Worm (Caenorhabditis elegans): ENCODE results near the gene K10B2.4.

The K10B2.4 gene

ce11 chrII:6386467-6386866 lies 25.7 kb upstream of the K10B2.4 start, which contains the start of gene F58F12.4:
Gene F58F12.4 (plus strand): TSS chrII:6386767.
- TF ChIP-seq snpc-4 (GFP tag; optimal IDR thresholded peaks at IDR 0.05) (no peak), snpc-4 (tag; optimal IDR thresholded peaks at IDR 0.05) (no peak), ceh-27 (GFP tag; optimal IDR thresholded peaks at IDR 0.05) (no peak), F33H1.4 (GFP tag; IDR thresholded peaks at IDR 0.05) (no peak), repo-1 (tag; optimal IDR thresholded peaks at IDR 0.05) (no peak), snpc-1.1 (tag; optimal IDR thresholded peaks at IDR 0.05; ENCODE audit: insufficient read depth) (no peak), gei-17 (GFP tag; optimal IDR thresholded peaks at IDR 0.05) (no peak), F10E7.11 (tag; optimal IDR thresholded peaks at IDR 0.05) (no peak)

- TF ChIP-seq ceh-27 (GFP tag; optimal IDR thresholded peaks at IDR 0.05): peak; percentile 53
- no peak for TF ChIP-seq let-526 (GFP tag; IDR thresholded peaks at IDR 0.05)
- TF ChIP-seq efl-1 (GFP tag; optimal IDR thresholded peaks at IDR 0.05): peak; percentile 13
- TF ChIP-seq cebp-2 (GFP tag; IDR thresholded peaks at IDR 0.05): no peak
- peak; percentile 93 for TF ChIP-seq F23B12.7 (tag; optimal IDR thresholded peaks at IDR 0.05; ENCODE audit: insufficient read depth)
- TF ChIP-seq sea-2 (GFP tag; IDR thresholded peaks at IDR 0.05): no peak
- peak; percentile 40 for TF ChIP-seq nhr-80 (tag; optimal IDR thresholded peaks at IDR 0.05)
- TF ChIP-seq hmg-1.2 (GFP tag; IDR thresholded peaks at IDR 0.05): peak; percentile 38; the same call in 1 of the 2 replicates
- peak; percentile 21; the same call in 1 of the 2 replicates for TF ChIP-seq D2030.7 (GFP tag; IDR thresholded peaks at IDR 0.05)
- TF ChIP-seq B0019.2 (GFP tag; conservative IDR thresholded peaks at IDR 0.05): no peak
- TF ChIP-seq tlf-1 (GFP tag; optimal IDR thresholded peaks at IDR 0.05): peak; percentile 5
- TF ChIP-seq unc-62 (GFP tag; optimal IDR thresholded peaks at IDR 0.05): no peak
- peak; percentile 56 for TF ChIP-seq dox-1 (GFP tag; IDR thresholded peaks at IDR 0.05)
- TF ChIP-seq madf-8 (GFP tag; conservative IDR thresholded peaks at IDR 0.05): no peak
- no peak for TF ChIP-seq nfyb-1 (GFP tag; IDR thresholded peaks at IDR 0.05)
- peak; percentile 33; the same call in 1 of the 2 replicates for TF ChIP-seq ceh-100 (GFP tag; IDR thresholded peaks at IDR 0.05)
- TF ChIP-seq cebp-1 (GFP tag; IDR thresholded peaks at IDR 0.05): no peak
- peak; percentile 10 for TF ChIP-seq cebp-1 (tag; optimal IDR thresholded peaks at IDR 0.05)
- peak; percentile 63 for TF ChIP-seq ZK185.1 (tag; optimal IDR thresholded peaks at IDR 0.05; ENCODE audit: poor library complexity, severe bottlenecking)
- TF ChIP-seq mcd-1 (GFP tag; IDR thresholded peaks at IDR 0.05): peak; percentile 92
- peak; percentile 15; the same call in 1 of the 2 replicates for TF ChIP-seq F33H1.4 (GFP tag; IDR thresholded peaks at IDR 0.05)
- peak; percentile 27 for TF ChIP-seq snpc-4 (GFP tag; optimal IDR thresholded peaks at IDR 0.05)
- TF ChIP-seq snpc-4 (tag; optimal IDR thresholded peaks at IDR 0.05): peak in 2 of 4 experiments; percentile 24 to 57
- TF ChIP-seq F49E8.2 (tag; optimal IDR thresholded peaks at IDR 0.05; ENCODE audit: insufficient read depth): no peak
- no peak for TF ChIP-seq bed-2 (GFP tag; IDR thresholded peaks at IDR 0.05)
- TF ChIP-seq tbp1 (GFP tag; optimal IDR thresholded peaks at IDR 0.05): no peak
- TF ChIP-seq snpc-3.4 (tag; optimal IDR thresholded peaks at IDR 0.05): peak; percentile 46
- no peak for TF ChIP-seq lin-26 (GFP tag; IDR thresholded peaks at IDR 0.05)
- TF ChIP-seq egrh-3 (GFP tag; IDR thresholded peaks at IDR 0.05): no peak
- TF ChIP-seq ceh-91 (GFP tag; IDR thresholded peaks at IDR 0.05): peak; percentile 43
- no peak for TF ChIP-seq bed-1 (GFP tag; IDR thresholded peaks at IDR 0.05)
- peak; percentile 46; the same call in 1 of the 2 replicates for TF ChIP-seq madf-6 (GFP tag; IDR thresholded peaks at IDR 0.05)
- TF ChIP-seq attf-5 (GFP tag; optimal IDR thresholded peaks at IDR 0.05): peak; percentile 63
- peak; percentile 53 for TF ChIP-seq lsl-1 (GFP tag; optimal IDR thresholded peaks at IDR 0.05)
- TF ChIP-seq somi-1 (GFP tag; optimal IDR thresholded peaks at IDR 0.05): no peak
- TF ChIP-seq zim-3 (tag; optimal IDR thresholded peaks at IDR 0.05): no peak
- peak; percentile 81 for TF ChIP-seq unc-130 (GFP tag; optimal IDR thresholded peaks at IDR 0.05)
- no peak for TF ChIP-seq ets-4 (GFP tag; optimal IDR thresholded peaks at IDR 0.05)
- TF ChIP-seq F22D6.2 (tag; optimal IDR thresholded peaks at IDR 0.05): no peak
- no peak for TF ChIP-seq B0336.3 (GFP tag; IDR thresholded peaks at IDR 0.05)
- no peak for TF ChIP-seq xnd-1 (tag; optimal IDR thresholded peaks at IDR 0.05)
- peak; percentile 45 for TF ChIP-seq lin-54 (GFP tag; optimal IDR thresholded peaks at IDR 0.05)
Observed at ce11 chrII:6383183-6383695, 22.5 kb upstream of the K10B2.4 start, which contains the start of gene F58F12.1. Gene F58F12.1 (plus strand): TSS chrII:6383645.
